Fruit fly (Drosophila melanogaster) whole organism, prepupa: ENCODE data around the gene CG32486.

ENCODE experiments used
- Blimp-1 ChIP-seq: fragments of 200-800 bp; sonication (Bioruptor generic); optimal IDR thresholded peaks from 3 replicates; lab custom pipeline; 2017; ENCODE audit warnings: missing biosample characterization, missing genetic modification characterization, mild to moderate bottlenecking, moderate library complexity, missing genetic modification reagents
- CG10631 ChIP-seq: fragments of 200-800 bp; sonication (Bioruptor generic); optimal IDR thresholded peaks from 2 replicates; lab custom pipeline; 2016; ENCODE audit warnings: missing biosample characterization, missing genetic modification characterization
- CG10669 ChIP-seq: fragments of 200-800 bp; sonication (Bioruptor generic); optimal IDR thresholded peaks from 3 replicates; lab custom pipeline; 2018; ENCODE audit warnings: missing biosample characterization, mild to moderate bottlenecking, missing genetic modification characterization, moderate library complexity
- CG11294 ChIP-seq: fragments of 200-800 bp; sonication (Bioruptor generic); IDR thresholded peaks from 2 replicates; pipeline ENCODE4 v1.3.6; 2022; ENCODE audit warnings: missing biosample characterization, missing genetic modification characterization
- CG11762 ChIP-seq: fragments of 200-800 bp; sonication (Bioruptor generic); optimal IDR thresholded peaks from 3 replicates; lab custom pipeline; 2016; ENCODE audit warnings: missing biosample characterization, missing genetic modification characterization; ENCODE audit not compliant: insufficient read depth
- CG11902 ChIP-seq: fragments of 200-800 bp; sonication (Bioruptor generic); optimal IDR thresholded peaks from 3 replicates; lab custom pipeline; 2016; ENCODE audit warnings: missing biosample characterization, missing genetic modification characterization
- CG15336 ChIP-seq: fragments of 200-800 bp; sonication (Bioruptor generic); IDR thresholded peaks from 2 replicates; pipeline ENCODE4 v1.3.6; 2022; ENCODE audit warnings: missing biosample characterization, missing genetic modification characterization
- CG1621 ChIP-seq: fragments of 200-800 bp; sonication (Bioruptor generic); optimal IDR thresholded peaks from 3 replicates; lab custom pipeline; 2018; ENCODE audit warnings: missing biosample characterization, mild to moderate bottlenecking, missing genetic modification characterization
- CG3032 ChIP-seq: fragments of 200-800 bp; optimal IDR thresholded peaks from 2 replicates; lab custom pipeline; 2019; ENCODE audit warnings: missing biosample characterization, mild to moderate bottlenecking, missing genetic modification characterization, moderate library complexity
- CG32006 ChIP-seq: fragments of 200-800 bp; sonication (Bioruptor generic); optimal IDR thresholded peaks from 3 replicates; lab custom pipeline; 2017; ENCODE audit warnings: missing biosample characterization, mild to moderate bottlenecking, missing genetic modification characterization
- CG34406 ChIP-seq: fragments of 200-800 bp; sonication (Bioruptor generic); optimal IDR thresholded peaks from 3 replicates; lab custom pipeline; 2016; ENCODE audit warnings: missing biosample characterization, missing genetic modification characterization
- CG4318 ChIP-seq: fragments of 200-800 bp; sonication (Bioruptor generic); optimal IDR thresholded peaks from 3 replicates; lab custom pipeline; 2017; ENCODE audit warnings: missing biosample characterization, mild to moderate bottlenecking, missing genetic modification characterization
- CG6163 ChIP-seq: fragments of 200-800 bp; sonication (Bioruptor generic); IDR thresholded peaks from 3 replicates; pipeline ENCODE4 v1.3.6; 2022; ENCODE audit warnings: missing biosample characterization, missing genetic modification characterization
- CG6276 ChIP-seq: fragments of 200-800 bp; sonication (Bioruptor generic); optimal IDR thresholded peaks from 2 replicates; lab custom pipeline; 2017; ENCODE audit warnings: missing biosample characterization, mild to moderate bottlenecking, missing genetic modification characterization
- CG6792 ChIP-seq: fragments of 200-800 bp; sonication (Bioruptor generic); optimal IDR thresholded peaks from 3 replicates; lab custom pipeline; 2016; ENCODE audit warnings: missing biosample characterization, missing genetic modification characterization
- CG6808 ChIP-seq: fragments of 200-800 bp; sonication (Bioruptor generic); optimal IDR thresholded peaks from 3 replicates; lab custom pipeline; 2017; ENCODE audit warnings: missing biosample characterization, missing genetic modification characterization, mild to moderate bottlenecking, moderate library complexity, missing genetic modification reagents
- CG8119 ChIP-seq: fragments of 200-800 bp; sonication (Bioruptor generic); IDR thresholded peaks from 3 replicates; pipeline ENCODE4 v1.3.6; 2022; ENCODE audit warnings: missing biosample characterization, missing genetic modification characterization
- CG8319 ChIP-seq: fragments of 200-800 bp; sonication (Bioruptor generic); optimal IDR thresholded peaks from 3 replicates; lab custom pipeline; 2016; ENCODE audit warnings: missing biosample characterization, missing genetic modification characterization
- CG8632 ChIP-seq: fragments of 200-800 bp; sonication (Bioruptor generic); optimal IDR thresholded peaks from 3 replicates; lab custom pipeline; 2016; ENCODE audit warnings: missing biosample characterization, missing genetic modification characterization
- Eip75B ChIP-seq: fragments of 200-800 bp; sonication (Bioruptor generic); optimal IDR thresholded peaks from 3 replicates; lab custom pipeline; 2016; ENCODE audit warnings: missing biosample characterization, missing genetic modification characterization
- Eip78C ChIP-seq: fragments of 200-800 bp; sonication (Bioruptor generic); peaks from one replicate; lab custom pipeline; 2016; ENCODE audit warnings: missing biosample characterization, missing genetic modification characterization
- Eip93F ChIP-seq: fragments of 200-800 bp; sonication (Bioruptor generic); optimal IDR thresholded peaks from 2 replicates; lab custom pipeline; 2016; ENCODE audit warnings: missing biosample characterization, mild to moderate bottlenecking, missing genetic modification characterization
- Ets21C ChIP-seq: fragments of 200-800 bp; sonication (Bioruptor generic); optimal IDR thresholded peaks from 3 replicates; lab custom pipeline; 2016; ENCODE audit warnings: missing biosample characterization, missing genetic modification characterization
- Ets96B ChIP-seq: fragments of 200-800 bp; optimal IDR thresholded peaks from 2 replicates; lab custom pipeline; 2019; ENCODE audit warnings: missing biosample characterization, mild to moderate bottlenecking, missing genetic modification characterization, moderate library complexity
- Gug ChIP-seq: fragments of 200-800 bp; sonication (Bioruptor generic); IDR thresholded peaks from 2 replicates; pipeline ENCODE4 v1.3.6; 2022; ENCODE audit warnings: missing biosample characterization, missing genetic modification characterization
- Hr38 ChIP-seq: sonication (Bioruptor generic); optimal IDR thresholded peaks from 2 replicates; lab custom pipeline; 2016; ENCODE audit warnings: missing biosample characterization, missing genetic modification characterization
- Hr4 ChIP-seq: fragments of 200-800 bp; sonication (Bioruptor generic); optimal IDR thresholded peaks from 3 replicates; lab custom pipeline; 2016; ENCODE audit warnings: missing biosample characterization, missing genetic modification characterization
- OdsH ChIP-seq: fragments of 200-800 bp; sonication (Bioruptor generic); optimal IDR thresholded peaks from 3 replicates; lab custom pipeline; 2016; ENCODE audit warnings: missing biosample characterization, missing genetic modification characterization
- Smox ChIP-seq: fragments of 200-800 bp; sonication (Bioruptor generic); optimal IDR thresholded peaks from 3 replicates; lab custom pipeline; 2016; ENCODE audit warnings: missing biosample characterization, missing genetic modification characterization
- Sox102F ChIP-seq: fragments of 200-800 bp; sonication (Bioruptor generic); optimal IDR thresholded peaks from 2 replicates; lab custom pipeline; 2016; ENCODE audit warnings: missing biosample characterization, mild to moderate bottlenecking, missing genetic modification characterization
- Sox14 ChIP-seq: fragments of 200-800 bp; sonication (Bioruptor generic); optimal IDR thresholded peaks from 3 replicates; lab custom pipeline; 2016; ENCODE audit warnings: missing biosample characterization, missing genetic modification characterization
- Sox15 ChIP-seq: fragments of 200-800 bp; sonication (Bioruptor generic); optimal IDR thresholded peaks from 3 replicates; lab custom pipeline; 2016; ENCODE audit warnings: missing biosample characterization, missing genetic modification characterization
- achi ChIP-seq: fragments of 200-800 bp; sonication (Bioruptor generic); optimal IDR thresholded peaks from 3 replicates; lab custom pipeline; 2016; ENCODE audit warnings: missing biosample characterization, missing genetic modification characterization
- acj6 ChIP-seq: fragments of 200-800 bp; sonication (Bioruptor generic); optimal IDR thresholded peaks from 3 replicates; lab custom pipeline; 2016; ENCODE audit warnings: missing biosample characterization, missing genetic modification characterization
- dac ChIP-seq: fragments of 200-800 bp; sonication (Bioruptor generic); optimal IDR thresholded peaks from 2 replicates; lab custom pipeline; 2017; ENCODE audit warnings: missing biosample characterization, mild to moderate bottlenecking, missing genetic modification characterization
- dsx ChIP-seq: fragments of 200-800 bp; optimal IDR thresholded peaks from 3 replicates; lab custom pipeline; 2019; ENCODE audit warnings: missing biosample characterization, mild to moderate bottlenecking, missing genetic modification characterization, moderate library complexity; ENCODE audit not compliant: poor library complexity, severe bottlenecking
- eg ChIP-seq: fragments of 200-800 bp; sonication (Bioruptor generic); IDR thresholded peaks from 3 replicates; pipeline ENCODE4 v1.3.6; 2022; ENCODE audit warnings: missing biosample characterization, missing genetic modification characterization
- esn ChIP-seq: fragments of 200-800 bp; sonication (Bioruptor generic); optimal IDR thresholded peaks from 2 replicates; lab custom pipeline; 2016; ENCODE audit warnings: missing biosample characterization, mild to moderate bottlenecking, missing genetic modification characterization, moderate library complexity
- fd59A ChIP-seq: fragments of 200-800 bp; sonication (Bioruptor generic); optimal IDR thresholded peaks from 2 replicates; lab custom pipeline; 2017; ENCODE audit warnings: missing biosample characterization, mild to moderate bottlenecking, missing genetic modification characterization, missing genetic modification reagents
- fd85E ChIP-seq: fragments of 200-800 bp; sonication (Bioruptor generic); optimal IDR thresholded peaks from 3 replicates; lab custom pipeline; 2016; ENCODE audit warnings: missing biosample characterization, missing genetic modification characterization
- fkh ChIP-seq: fragments of 200-800 bp; sonication (Bioruptor generic); optimal IDR thresholded peaks from 3 replicates; lab custom pipeline; 2017; ENCODE audit warnings: missing biosample characterization, mild to moderate bottlenecking, missing genetic modification characterization, moderate library complexity
- net ChIP-seq: fragments of 200-800 bp; sonication (Bioruptor generic); optimal IDR thresholded peaks from 3 replicates; lab custom pipeline; 2016; ENCODE audit warnings: missing biosample characterization, missing genetic modification characterization
- pdm3 ChIP-seq: fragments of 200-800 bp; sonication (Bioruptor generic); optimal IDR thresholded peaks from 3 replicates; lab custom pipeline; 2016; ENCODE audit warnings: missing biosample characterization, missing genetic modification characterization
- salr ChIP-seq, 2 experiments: fragments of 200-800 bp; sonication (Bioruptor generic); optimal IDR thresholded peaks; 3 replicates each; lab custom pipeline; 2016 to 2018; ENCODE audit warnings: missing biosample characterization in 2 of 2, missing genetic modification characterization in 2 of 2, mild to moderate bottlenecking in 1 of 2
- spab ChIP-seq: fragments of 200-800 bp; sonication (Bioruptor generic); optimal IDR thresholded peaks from 2 replicates; lab custom pipeline; 2017; ENCODE audit warnings: missing biosample characterization, mild to moderate bottlenecking, missing genetic modification characterization, missing genetic modification reagents
- svp ChIP-seq: fragments of 200-800 bp; sonication (Bioruptor generic); peaks from one replicate; lab custom pipeline; 2016; ENCODE audit warnings: missing biosample characterization, missing genetic modification characterization

The CG32486 gene

DNA sequence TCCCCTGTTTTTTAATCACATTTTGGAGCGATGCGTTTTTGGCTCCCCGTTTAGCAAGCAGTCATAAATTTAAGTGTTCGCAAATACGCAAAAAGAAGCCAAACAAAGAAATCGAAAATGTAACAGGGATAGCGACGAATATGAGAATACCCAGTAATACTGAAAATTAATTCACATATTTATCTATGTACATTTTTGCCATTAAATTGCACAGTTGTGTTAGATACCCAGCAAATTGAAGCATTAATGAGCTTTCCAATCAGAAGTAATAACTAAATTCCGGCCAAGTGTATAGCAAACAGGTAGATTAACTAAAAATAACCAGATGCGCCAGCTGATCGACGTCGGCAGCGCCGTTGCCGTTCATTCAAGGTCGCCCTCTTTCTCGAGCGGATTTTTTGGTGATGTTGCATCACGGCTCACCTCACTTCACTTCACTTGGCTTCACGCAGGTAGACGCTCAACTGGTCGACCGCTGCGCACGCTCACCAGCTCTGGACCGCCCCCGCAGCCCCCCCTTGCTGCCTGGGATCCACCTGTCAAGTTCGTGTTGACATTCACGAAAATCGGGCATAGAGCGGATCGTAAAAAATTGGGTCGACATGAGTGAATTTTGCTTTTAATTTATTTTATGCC, 33.6 kb downstream of the CG32486 start (continued):
- TF ChIP-seq CG6792 (GFP tag; lab: Kevin White, UChicago): peak; percentile 25
- no peak for TF ChIP-seq Blimp-1
- TF ChIP-seq CG1621 (tag; lab: Kevin White, UChicago): no peak
- no peak for TF ChIP-seq eg (GFP tag; lab: Robert Waterston, UW)
- TF ChIP-seq CG11902 (GFP tag; lab: Kevin White, UChicago): peak; percentile 8
- TF ChIP-seq Gug (GFP tag; lab: Robert Waterston, UW): no peak
- TF ChIP-seq fd85E (GFP tag; lab: Kevin White, UChicago): no peak
- TF ChIP-seq OdsH (GFP tag; lab: Kevin White, UChicago): peak; percentile 39
- TF ChIP-seq dsx (GFP tag; lab: Kevin White, UChicago): no peak
- no peak for TF ChIP-seq acj6
- TF ChIP-seq CG32006: no peak
- TF ChIP-seq CG6276 (GFP tag; lab: Kevin White, UChicago): no peak
- peak; percentile 74 for TF ChIP-seq Sox14
- TF ChIP-seq achi: peak; percentile 28
- peak; percentile 13 for TF ChIP-seq CG8319 (GFP tag; lab: Kevin White, UChicago)
- no peak for TF ChIP-seq CG10669
- peak; percentile 22 for TF ChIP-seq Ets21C (GFP tag; lab: Kevin White, UChicago)
- TF ChIP-seq CG11762 (GFP tag; lab: Kevin White, UChicago): no peak
- TF ChIP-seq fd59A (GFP tag; lab: Kevin White, UChicago): no peak
- TF ChIP-seq CG6163 (GFP tag; lab: Robert Waterston, UW): no peak
- peak; percentile 52 for TF ChIP-seq Smox (GFP tag; lab: Kevin White, UChicago)
- TF ChIP-seq salr (GFP tag; optimal IDR thresholded peaks at IDR 0.05; lab: Kevin White, UChicago): no peak
- no peak for TF ChIP-seq CG11294 (GFP tag; lab: Robert Waterston, UW)
- TF ChIP-seq esn (GFP tag; lab: Kevin White, UChicago): peak; percentile 53
- no peak for TF ChIP-seq CG6808
- no peak for TF ChIP-seq net (GFP tag; lab: Kevin White, UChicago)
- no peak for TF ChIP-seq fkh (GFP tag; lab: Kevin White, UChicago)

- TF ChIP-seq dsx (GFP tag; lab: Kevin White, UChicago) (peak; percentile 53), CG4318 (GFP tag; lab: Kevin White, UChicago) (peak; percentile 76), Hr38 (GFP tag; lab: Kevin White, UChicago) (no peak), Eip75B (GFP tag; lab: Kevin White, UChicago) (peak; percentile 82), Ets96B (tag; lab: Kevin White, UChicago) (peak; percentile 60), CG8632 (peak; percentile 46), spab (GFP tag; lab: Kevin White, UChicago) (peak; percentile 61), CG6808 (peak; percentile 78), svp (peak; percentile 72), fd59A (GFP tag; lab: Kevin White, UChicago) (peak; percentile 46), Blimp-1 (peak; percentile 21), CG11902 (GFP tag; lab: Kevin White, UChicago) (peak; percentile 5), CG10669 (peak; percentile 71), Eip93F (peak; percentile 4), Eip78C (GFP tag; lab: Kevin White, UChicago) (peak; percentile 93), CG8319 (GFP tag; lab: Kevin White, UChicago) (peak; percentile 32), Hr4 (GFP tag; lab: Kevin White, UChicago) (peak; percentile 75), CG11294 (GFP tag; lab: Robert Waterston, UW) (peak; percentile 61), salr (GFP tag; optimal IDR thresholded peaks at IDR 0.05; lab: Kevin White, UChicago) (peak in 1 of 2 experiments; percentile 79), CG6792 (GFP tag; lab: Kevin White, UChicago) (peak; percentile 65), Ets21C (GFP tag; lab: Kevin White, UChicago) (peak; percentile 55), fkh (GFP tag; lab: Kevin White, UChicago) (peak; percentile 58), dac (GFP tag; lab: Kevin White, UChicago) (peak; percentile 78), CG10631 (GFP tag; lab: Kevin White, UChicago) (peak; percentile 72), Sox102F (GFP tag; lab: Kevin White, UChicago) (peak; percentile 70), acj6 (peak; percentile 74), pdm3 (GFP tag; lab: Kevin White, UChicago) (peak; percentile 70), CG15336 (peak; percentile 90), CG34406 (peak; percentile 55), CG8119 (peak; percentile 91), CG3032 (peak; percentile 71), Sox15 (peak; percentile 25)
Measured at dm6 chr3L:3035769-3036583, 34.7 kb downstream of the CG32486 start.
